Worm (Caenorhabditis elegans): ENCODE data around the gene fbxb-78.

Gene fbxb-78

ce11 chrIV:4747553-4747952 is 10.2 kb downstream of the fbxb-78 start, which contains the start of gene tctn-1:
Gene tctn-1, minus strand, starts transcription at chrIV:4747832.
- TF ChIP-seq sem-4 (tag; optimal IDR thresholded peaks at IDR 0.05) (no peak), lsy-2 (tag; optimal IDR thresholded peaks at IDR 0.05) (peak; percentile 29 to 56), nhr-129 (tag; optimal IDR thresholded peaks at IDR 0.05) (peak; percentile 16), lin-13 (GFP tag; optimal IDR thresholded peaks at IDR 0.05) (peak; percentile 9), skn-1 (tag; optimal IDR thresholded peaks at IDR 0.05) (no peak), ama-1 (optimal IDR thresholded peaks at IDR 0.05) (peak; percentile 63)

- peak; percentile 67 for TF ChIP-seq lin-13 (GFP tag; optimal IDR thresholded peaks at IDR 0.05)
- TF ChIP-seq R02D3.7 (tag; optimal IDR thresholded peaks at IDR 0.05) = no peak
- TF ChIP-seq nhr-129 (tag; optimal IDR thresholded peaks at IDR 0.05) = peak; percentile 95
- no peak for TF ChIP-seq nhr-23 (tag; optimal IDR thresholded peaks at IDR 0.05)
- no peak for TF ChIP-seq lin-39 (tag; optimal IDR thresholded peaks at IDR 0.05)
- TF ChIP-seq zag-1 (tag; optimal IDR thresholded peaks at IDR 0.05) = no peak
- no peak for TF ChIP-seq ceh-16 (tag; optimal IDR thresholded peaks at IDR 0.05)
- peak; percentile 80 for TF ChIP-seq sma-9 (GFP tag; optimal IDR thresholded peaks at IDR 0.05)
- no peak for TF ChIP-seq sma-9 (tag; optimal IDR thresholded peaks at IDR 0.05)
- TF ChIP-seq gmeb-1 (tag; optimal IDR thresholded peaks at IDR 0.05) = peak; percentile 14
- no peak for TF ChIP-seq unc-62 (GFP tag; optimal IDR thresholded peaks at IDR 0.05)
- peak; percentile 47 for TF ChIP-seq sem-4 (tag; optimal IDR thresholded peaks at IDR 0.05)
- TF ChIP-seq nhr-11 (tag; optimal IDR thresholded peaks at IDR 0.05) = no peak
- TF ChIP-seq ZK546.5 (tag; optimal IDR thresholded peaks at IDR 0.05) = no peak
- no peak for TF ChIP-seq peb-1 (tag; optimal IDR thresholded peaks at IDR 0.05)
- peak; percentile 19 for TF ChIP-seq lin-11 (tag; optimal IDR thresholded peaks at IDR 0.05)
- TF ChIP-seq nhr-237 (tag; optimal IDR thresholded peaks at IDR 0.05) = no peak
- TF ChIP-seq mbf-1 (tag; optimal IDR thresholded peaks at IDR 0.05) = no peak
- peak; percentile 74 for TF ChIP-seq ztf-4 (tag; optimal IDR thresholded peaks at IDR 0.05)
- TF ChIP-seq aly-2 (tag; optimal IDR thresholded peaks at IDR 0.05) = no peak
- no peak for TF ChIP-seq ztf-11 (tag; optimal IDR thresholded peaks at IDR 0.05)
- TF ChIP-seq crh-2 (tag; optimal IDR thresholded peaks at IDR 0.05) = peak; percentile 61
- peak; percentile 71 for TF ChIP-seq ama-1 (optimal IDR thresholded peaks at IDR 0.05)
- peak; percentile 39 for TF ChIP-seq Y55F3AM.14 (GFP tag; optimal IDR thresholded peaks at IDR 0.05)
- no peak for TF ChIP-seq nhr-10 (tag; optimal IDR thresholded peaks at IDR 0.05)
- peak; percentile 69 for TF ChIP-seq C34F6.9 (tag; optimal IDR thresholded peaks at IDR 0.05)
- no peak for TF ChIP-seq alr-1 (tag; optimal IDR thresholded peaks at IDR 0.05)
- TF ChIP-seq dmd-4 (tag; optimal IDR thresholded peaks at IDR 0.05) = no peak
- peak; percentile 55 for TF ChIP-seq sma-3 (GFP tag; optimal IDR thresholded peaks at IDR 0.05)
- no peak for TF ChIP-seq elt-3 (tag; optimal IDR thresholded peaks at IDR 0.05)
- TF ChIP-seq egl-27 (tag; optimal IDR thresholded peaks at IDR 0.05) = no peak
- TF ChIP-seq mab-5 (tag; optimal IDR thresholded peaks at IDR 0.05) = peak; percentile 38
- no peak for TF ChIP-seq nhr-12 (tag; optimal IDR thresholded peaks at IDR 0.05)
- TF ChIP-seq unc-39 (tag; optimal IDR thresholded peaks at IDR 0.05) = no peak
- peak; percentile 62 for TF ChIP-seq F13H6.1 (tag; optimal IDR thresholded peaks at IDR 0.05)
- no peak for TF ChIP-seq snpc-4 (tag; optimal IDR thresholded peaks at IDR 0.05)
- peak; percentile 70 for TF ChIP-seq nhr-25 (tag; optimal IDR thresholded peaks at IDR 0.05)
- no peak for TF ChIP-seq ceh-82 (tag; optimal IDR thresholded peaks at IDR 0.05)
- TF ChIP-seq nhr-77 (tag; optimal IDR thresholded peaks at IDR 0.05) = no peak
- peak; percentile 59 to 87 for TF ChIP-seq lsy-2 (tag; optimal IDR thresholded peaks at IDR 0.05)
- TF ChIP-seq unc-55 (GFP tag; optimal IDR thresholded peaks at IDR 0.05) = peak; percentile 69
- TF ChIP-seq nhr-6 (tag; optimal IDR thresholded peaks at IDR 0.05) = peak; percentile 22
- no peak for TF ChIP-seq ztf-1 (GFP tag; conservative IDR thresholded peaks at IDR 0.05)
- TF ChIP-seq nhr-21 (tag; optimal IDR thresholded peaks at IDR 0.05) = peak; percentile 3
- TF ChIP-seq mdl-1 (tag; optimal IDR thresholded peaks at IDR 0.05) = peak in 1 of 2 experiments; percentile 16
- TF ChIP-seq elt-1 (tag; optimal IDR thresholded peaks at IDR 0.05) = no peak
- TF ChIP-seq skn-1 (tag; optimal IDR thresholded peaks at IDR 0.05) = no peak
- no peak for TF ChIP-seq blmp-1 (tag; optimal IDR thresholded peaks at IDR 0.05; ENCODE audit: insufficient read depth)
- peak; percentile 70 for TF ChIP-seq fos-1 (tag; optimal IDR thresholded peaks at IDR 0.05)
Observed at ce11 chrIV:4748408-4749105, 11.2 kb downstream of the fbxb-78 start, which contains the start of gene cyc-2.1. Gene cyc-2.1, minus strand, starts transcription at chrIV:4749012.
